Worm (Caenorhabditis elegans) whole organism, young adult: ENCODE data around the gene K12H6.10.

Source experiments
- F52B5.7 ChIP-seq: sonication (generic microtip); optimal IDR thresholded peaks from 2 replicates; lab custom pipeline; 2016; ENCODE audit warnings: mild to moderate bottlenecking, missing genetic modification characterization, missing compliant biosample characterization
- T26A5.8 ChIP-seq: sonication (generic microtip); optimal IDR thresholded peaks from 2 replicates; lab custom pipeline; 2016; ENCODE audit warnings: missing genetic modification characterization, missing compliant biosample characterization
- Y79H2A.3 ChIP-seq: fragments of 200-800 bp; sonication (Bioruptor generic); conservative IDR thresholded peaks from 2 replicates; pipeline ENCODE4 v1.3.6; 2022; ENCODE audit warnings: missing genetic modification reagents, missing genetic modification characterization, missing compliant biosample characterization
- egrh-3 ChIP-seq: fragments of 200-800 bp; sonication (Bioruptor generic); IDR thresholded peaks from 2 replicates; pipeline ENCODE4 v1.3.6; 2022; ENCODE audit warnings: missing genetic modification reagents, missing genetic modification characterization, missing compliant biosample characterization
- lin-35 ChIP-seq, 3 experiments: fragments of 150-350 bp in 2 of 3; sonication (generic microtip) in 1 of 3; optimal IDR thresholded peaks; 2 replicates each; lab custom pipeline; 2014 to 2018; ENCODE audit warnings: missing biosample characterization in 3 of 3, missing genetic modification characterization in 3 of 3, missing genetic modification reagents in 3 of 3
- tbx-9 ChIP-seq: sonication (generic microtip); optimal IDR thresholded peaks from 2 replicates; lab custom pipeline; 2016; ENCODE audit warnings: borderline replicate concordance, missing genetic modification characterization, inconsistent platforms, missing compliant biosample characterization

- no peak for TF ChIP-seq T26A5.8 (tag; lab: Kevin White, UChicago)
- no peak for TF ChIP-seq Y79H2A.3 (GFP tag; lab: Robert Waterston, UW)
- TF ChIP-seq tbx-9 (tag; lab: Kevin White, UChicago): no peak
- no peak for TF ChIP-seq F52B5.7 (tag; lab: Kevin White, UChicago)
- TF ChIP-seq lin-35 (GFP tag; optimal IDR thresholded peaks at IDR 0.05; lab: Kevin White, UChicago): no peak
- no peak for TF ChIP-seq egrh-3
These were observed 23.0 kb downstream of the K12H6.10 start for ce11 chrII:2845674-2846073.
